Fruit fly (Drosophila melanogaster) S2 (cell line): ENCODE results near the gene CG10516.

Experiments used
- CG8478 ChIP-seq: fragments of >200 bp; optimal IDR thresholded peaks from 2 replicates; lab custom pipeline; 2018
- CTCF ChIP-seq, 2 experiments: fragments of >200 bp; optimal IDR thresholded peaks; 2 replicates each; lab custom pipeline; 2018

dm6 chr3L:16004401-16005237 is 36.6 kb downstream of the CG10516 start, which contains the start of the genes hzg and mRpS31:
- TF ChIP-seq CG8478 (lab: Kevin White, UChicago) (no peak), CTCF (optimal IDR thresholded peaks at IDR 0.05; lab: Kevin White, UChicago) (no peak)
